Fruit fly (Drosophila melanogaster) S2 (cell line): ENCODE data around the gene CG34307.

Experiments used
- CG8478 ChIP-seq: fragments of >200 bp; optimal IDR thresholded peaks from 2 replicates; lab custom pipeline; 2018
- CTCF ChIP-seq, 2 experiments: fragments of >200 bp; optimal IDR thresholded peaks; 2 replicates each; lab custom pipeline; 2018

DNA sequence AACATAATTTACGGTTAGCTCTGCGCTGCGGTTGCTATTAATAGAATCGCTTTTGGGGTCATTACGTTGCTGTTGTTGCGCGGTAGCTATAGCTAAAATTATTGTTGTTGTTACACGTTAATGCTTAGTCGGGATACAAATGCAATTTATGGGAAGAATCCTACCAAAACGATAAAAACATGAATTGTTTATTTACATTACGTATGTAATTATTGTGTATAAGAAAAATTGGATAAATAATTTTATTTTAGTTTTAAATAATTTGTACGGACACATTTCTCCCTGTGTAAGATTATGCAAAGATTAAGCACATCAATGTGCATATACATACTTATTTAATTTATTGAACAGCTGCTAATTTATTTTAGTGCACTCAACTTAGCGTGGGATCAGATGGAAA, 45.4 kb upstream of the CG34307 start:
- no peak for TF ChIP-seq CG8478
- no peak for TF ChIP-seq CTCF (optimal IDR thresholded peaks at IDR 0.05; lab: Kevin White, UChicago)
